Fruit fly (Drosophila melanogaster) whole organism, embryonic: ENCODE data around the gene CG14881.

Source experiments
- Asciz ChIP-seq: fragments of 200-800 bp; sonication (Bioruptor generic); optimal IDR thresholded peaks from 2 replicates; lab custom pipeline; 2017; ENCODE audit warnings: missing biosample characterization, mild to moderate bottlenecking, missing genetic modification characterization, missing genetic modification reagents
- Bdp1 ChIP-seq: fragments of 200-800 bp; sonication (Bioruptor generic); optimal IDR thresholded peaks from 3 replicates; lab custom pipeline; 2016; ENCODE audit warnings: missing biosample characterization, missing genetic modification characterization
- C15 ChIP-seq: fragments of 200-800 bp; sonication (Bioruptor generic); IDR thresholded peaks from 3 replicates; pipeline ENCODE4 v1.3.6; 2022; ENCODE audit warnings: missing biosample characterization, missing genetic modification characterization
- CG10321 ChIP-seq: fragments of 200-800 bp; sonication (Bioruptor generic); IDR thresholded peaks from 2 replicates; pipeline ENCODE4 v1.3.6; 2022; ENCODE audit warnings: missing biosample characterization, missing genetic modification characterization
- CG11093 ChIP-seq: fragments of 200-800 bp; sonication (Bioruptor generic); IDR thresholded peaks from 3 replicates; pipeline ENCODE4 v1.3.6; 2022; ENCODE audit warnings: missing biosample characterization, missing genetic modification characterization
- CG12155 ChIP-seq: fragments of 200-800 bp; sonication (Bioruptor generic); optimal IDR thresholded peaks from 3 replicates; lab custom pipeline; 2016; ENCODE audit warnings: missing biosample characterization, missing genetic modification characterization
- CG1233 ChIP-seq: fragments of 200-800 bp; sonication (Bioruptor generic); optimal IDR thresholded peaks from 4 replicates; lab custom pipeline; 2018; ENCODE audit warnings: missing biosample characterization, mild to moderate bottlenecking, missing genetic modification characterization
- CG12659 ChIP-seq: fragments of 200-800 bp; sonication (Bioruptor generic); optimal IDR thresholded peaks from 3 replicates; lab custom pipeline; 2017; ENCODE audit warnings: mild to moderate bottlenecking, missing biosample characterization, missing genetic modification reagents, missing genetic modification characterization
- CG13624 ChIP-seq: fragments of 200-800 bp; sonication (Bioruptor generic); optimal IDR thresholded peaks from 2 replicates; lab custom pipeline; 2016; ENCODE audit warnings: missing biosample characterization, missing genetic modification characterization
- CG14014 ChIP-seq: fragments of 200-800 bp; sonication (Bioruptor generic); IDR thresholded peaks from 2 replicates; pipeline ENCODE4 v1.3.6; 2022; ENCODE audit warnings: missing biosample characterization, missing genetic modification characterization
- CG14667 ChIP-seq: fragments of 200-800 bp; sonication (Bioruptor generic); IDR thresholded peaks from 2 replicates; pipeline ENCODE4 v1.3.6; 2022; ENCODE audit warnings: missing biosample characterization, missing genetic modification characterization
- CG15269 ChIP-seq: fragments of 200-800 bp; sonication (Bioruptor generic); optimal IDR thresholded peaks from 2 replicates; lab custom pipeline; 2018; ENCODE audit warnings: missing biosample characterization, mild to moderate bottlenecking, missing genetic modification characterization, moderate library complexity
- CG18619 ChIP-seq: fragments of 200-800 bp; sonication (Bioruptor generic); optimal IDR thresholded peaks from 3 replicates; lab custom pipeline; 2017; ENCODE audit warnings: missing biosample characterization, mild to moderate bottlenecking, missing genetic modification characterization
- CG2120 ChIP-seq: fragments of 200-800 bp; sonication (Bioruptor generic); optimal IDR thresholded peaks from 3 replicates; lab custom pipeline; 2016; ENCODE audit warnings: missing biosample characterization, missing genetic modification characterization
- CG2129 ChIP-seq: fragments of 200-800 bp; sonication (Bioruptor generic); IDR thresholded peaks from 2 replicates; pipeline ENCODE4 v1.3.6; 2022; ENCODE audit warnings: missing biosample characterization, missing genetic modification characterization; ENCODE audit not compliant: partially characterized antibody
- CG31388 ChIP-seq: fragments of 200-800 bp; sonication (Bioruptor generic); optimal IDR thresholded peaks from 2 replicates; lab custom pipeline; 2016; ENCODE audit warnings: missing biosample characterization, missing genetic modification characterization
- CG3281 ChIP-seq: fragments of 200-800 bp; sonication (Bioruptor generic); optimal IDR thresholded peaks from 3 replicates; lab custom pipeline; 2017; ENCODE audit warnings: missing biosample characterization, mild to moderate bottlenecking, missing genetic modification characterization
- CG3995 ChIP-seq: fragments of 200-800 bp; sonication (Bioruptor generic); optimal IDR thresholded peaks from 3 replicates; lab custom pipeline; 2016; ENCODE audit warnings: missing biosample characterization, missing genetic modification characterization
- CG4854 ChIP-seq: fragments of 200-800 bp; sonication (Bioruptor generic); optimal IDR thresholded peaks from 2 replicates; lab custom pipeline; 2016; ENCODE audit warnings: missing biosample characterization, missing genetic modification characterization, inconsistent platforms
- CG8388 ChIP-seq: fragments of 200-800 bp; sonication (Bioruptor generic); optimal IDR thresholded peaks from 2 replicates; lab custom pipeline; 2019; ENCODE audit warnings: missing biosample characterization, mild to moderate bottlenecking, missing genetic modification characterization, moderate library complexity
- D19B ChIP-seq: fragments of 200-800 bp; sonication (Bioruptor generic); optimal IDR thresholded peaks from 2 replicates; lab custom pipeline; 2017; ENCODE audit warnings: missing biosample characterization, mild to moderate bottlenecking, missing genetic modification characterization
- Dbx ChIP-seq: fragments of 200-800 bp; sonication (Bioruptor generic); IDR thresholded peaks from 3 replicates; pipeline ENCODE4 v1.3.6; 2022; ENCODE audit warnings: missing biosample characterization, missing genetic modification characterization
- Dll ChIP-seq: fragments of 200-800 bp; sonication (Bioruptor generic); IDR thresholded peaks from 4 replicates; pipeline ENCODE4 v1.3.6; 2022; ENCODE audit warnings: missing biosample characterization, missing genetic modification characterization; ENCODE audit not compliant: partially characterized antibody
- Dp ChIP-seq: fragments of 200-800 bp; sonication (Bioruptor generic); optimal IDR thresholded peaks from 2 replicates; lab custom pipeline; 2018; ENCODE audit warnings: missing biosample characterization, mild to moderate bottlenecking, missing genetic modification characterization, moderate library complexity
- HmgD ChIP-seq: fragments of 200-800 bp; sonication (Bioruptor generic); optimal IDR thresholded peaks from 3 replicates; lab custom pipeline; 2016; ENCODE audit warnings: missing biosample characterization, missing genetic modification characterization
- Opbp ChIP-seq: fragments of 200-800 bp; sonication (Bioruptor generic); IDR thresholded peaks from 3 replicates; pipeline ENCODE4 v1.3.6; 2022; ENCODE audit warnings: missing biosample characterization, missing genetic modification characterization; ENCODE audit not compliant: partially characterized antibody
- Sry-δ ChIP-seq: fragments of 200-800 bp; sonication (Bioruptor generic); optimal IDR thresholded peaks from 2 replicates; lab custom pipeline; 2016; ENCODE audit warnings: missing biosample characterization, missing genetic modification characterization
- Vsx1 ChIP-seq: fragments of 200-800 bp; sonication (Bioruptor generic); optimal IDR thresholded peaks from 2 replicates; lab custom pipeline; 2017; ENCODE audit warnings: missing biosample characterization, mild to moderate bottlenecking, missing genetic modification characterization, missing genetic modification reagents
- Xbp1 ChIP-seq: fragments of 200-800 bp; sonication (Bioruptor generic); optimal IDR thresholded peaks from 3 replicates; lab custom pipeline; 2016; ENCODE audit warnings: missing biosample characterization, mild to moderate bottlenecking, missing genetic modification characterization
- aop ChIP-seq: fragments of 200-800 bp; sonication (Bioruptor generic); IDR thresholded peaks from 2 replicates; pipeline ENCODE4 v1.3.6; 2022; ENCODE audit warnings: missing biosample characterization, missing genetic modification characterization
- chif ChIP-seq, 2 experiments: fragments of 200-800 bp; sonication (Bioruptor generic); optimal IDR thresholded peaks; 3 replicates each; lab custom pipeline; 2016; ENCODE audit warnings: missing biosample characterization in 2 of 2, missing genetic modification characterization in 2 of 2
- ci ChIP-seq: fragments of 200-800 bp; sonication (Bioruptor generic); IDR thresholded peaks from 3 replicates; pipeline ENCODE4 v1.3.6; 2022; ENCODE audit warnings: missing biosample characterization, missing genetic modification characterization
- crp ChIP-seq, 2 experiments: fragments of 200-800 bp; sonication (Bioruptor generic); optimal IDR thresholded peaks; 2 replicates in 1 of 2; 3 replicates in 1 of 2; lab custom pipeline; 2017; ENCODE audit warnings: missing biosample characterization in 2 of 2, missing genetic modification characterization in 2 of 2, mild to moderate bottlenecking in 1 of 2, moderate library complexity in 1 of 2
- dimm ChIP-seq: fragments of 200-800 bp; sonication (Bioruptor generic); IDR thresholded peaks from 2 replicates; pipeline ENCODE4 v1.3.6; 2022; ENCODE audit warnings: missing biosample characterization, missing genetic modification characterization
- en ChIP-seq: fragments of 200-800 bp; sonication (Bioruptor generic); optimal IDR thresholded peaks from 2 replicates; lab custom pipeline; 2016; ENCODE audit warnings: missing biosample characterization, missing genetic modification characterization
- exex ChIP-seq: fragments of 200-800 bp; sonication (Bioruptor generic); optimal IDR thresholded peaks from 4 replicates; lab custom pipeline; 2018; ENCODE audit warnings: missing biosample characterization, mild to moderate bottlenecking, missing genetic modification characterization, moderate library complexity
- eyg ChIP-seq: fragments of 200-800 bp; sonication (Bioruptor generic); optimal IDR thresholded peaks from 3 replicates; lab custom pipeline; 2016; ENCODE audit warnings: missing biosample characterization, missing genetic modification characterization
- fd3F ChIP-seq: fragments of 200-800 bp; sonication (Bioruptor generic); optimal IDR thresholded peaks from 2 replicates; lab custom pipeline; 2018; ENCODE audit warnings: missing biosample characterization, mild to moderate bottlenecking, missing genetic modification characterization, moderate library complexity
- fd96Cb ChIP-seq: fragments of 200-800 bp; sonication (Bioruptor generic); optimal IDR thresholded peaks from 2 replicates; lab custom pipeline; 2018; ENCODE audit warnings: missing biosample characterization, mild to moderate bottlenecking, missing genetic modification characterization, moderate library complexity
- kni ChIP-seq: fragments of 200-800 bp; sonication (Bioruptor generic); optimal IDR thresholded peaks from 3 replicates; lab custom pipeline; 2017; ENCODE audit warnings: mild to moderate bottlenecking, missing biosample characterization, missing genetic modification reagents, missing genetic modification characterization
- lbe ChIP-seq: fragments of 200-800 bp; sonication (Bioruptor generic); optimal IDR thresholded peaks from 2 replicates; lab custom pipeline; 2016; ENCODE audit warnings: missing biosample characterization, mild to moderate bottlenecking, missing genetic modification characterization
- lmd ChIP-seq: fragments of 200-800 bp; sonication (Bioruptor generic); IDR thresholded peaks from 2 replicates; pipeline ENCODE4 v1.3.6; 2022; ENCODE audit warnings: missing biosample characterization, missing genetic modification characterization
- pb ChIP-seq: fragments of 200-800 bp; sonication (Bioruptor generic); optimal IDR thresholded peaks from 3 replicates; lab custom pipeline; 2016; ENCODE audit warnings: missing biosample characterization, missing genetic modification characterization
- pfk ChIP-seq: fragments of 200-800 bp; sonication (Bioruptor generic); optimal IDR thresholded peaks from 2 replicates; lab custom pipeline; 2018; ENCODE audit warnings: missing biosample characterization, mild to moderate bottlenecking, missing genetic modification characterization, moderate library complexity
- sob ChIP-seq: fragments of 200-800 bp; sonication (Bioruptor generic); IDR thresholded peaks from 2 replicates; pipeline ENCODE4 v1.3.6; 2022; ENCODE audit warnings: missing biosample characterization, missing genetic modification characterization
- ssp ChIP-seq: fragments of 200-800 bp; sonication (Bioruptor generic); IDR thresholded peaks from 2 replicates; pipeline ENCODE4 v1.3.6; 2022; ENCODE audit warnings: missing biosample characterization, missing genetic modification characterization
- tin ChIP-seq: fragments of 200-800 bp; sonication (Bioruptor generic); optimal IDR thresholded peaks from 3 replicates; lab custom pipeline; 2016; ENCODE audit warnings: missing biosample characterization, missing genetic modification characterization
- unpg ChIP-seq: fragments of 200-800 bp; sonication (Bioruptor generic); optimal IDR thresholded peaks from 3 replicates; lab custom pipeline; 2018; ENCODE audit warnings: missing biosample characterization, mild to moderate bottlenecking, missing genetic modification characterization, moderate library complexity

The CG14881 gene

DNA sequence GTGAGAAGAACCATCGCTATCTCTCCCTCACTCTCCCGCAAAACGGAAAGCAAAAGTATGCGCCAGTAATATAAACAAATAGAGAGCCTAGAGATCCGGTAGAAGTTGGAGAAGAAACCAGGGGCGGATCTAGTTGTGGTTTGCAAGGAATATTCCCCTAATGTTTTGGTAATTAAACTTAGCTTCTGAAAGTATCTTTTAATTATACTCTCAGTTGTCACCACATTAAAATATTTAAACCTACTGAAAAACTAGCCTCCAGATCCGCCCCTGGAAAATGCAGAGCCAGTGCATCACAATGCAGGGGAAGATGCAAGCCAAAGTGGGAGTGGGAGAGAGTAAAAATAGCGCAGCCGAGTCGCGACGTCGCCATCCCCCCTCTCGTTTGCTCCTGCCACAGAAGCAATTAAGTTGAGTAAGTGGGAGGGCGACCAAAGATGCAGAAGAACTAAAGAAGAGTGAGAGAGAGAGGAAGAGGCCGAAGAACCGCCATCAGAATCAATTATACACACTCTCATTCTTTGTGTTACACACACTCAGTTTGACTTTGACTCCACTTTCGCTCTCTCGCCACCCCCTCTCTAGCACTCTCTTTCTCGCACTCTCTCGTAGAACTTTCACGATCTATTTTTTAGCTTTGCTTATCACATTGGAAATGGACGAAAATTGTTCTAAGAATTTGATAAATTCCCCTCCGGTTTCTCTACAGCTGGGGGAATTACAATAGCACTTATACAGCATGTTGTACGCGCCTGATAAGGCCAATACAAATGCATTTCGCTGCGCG, 14.7 kb downstream of the CG14881 start (continued):
- TF ChIP-seq CG2120 (GFP tag; lab: Kevin White, UChicago) (peak; percentile 69), ssp (GFP tag; lab: Robert Waterston, UW) (peak; percentile 86), CG3281 (GFP tag; lab: Kevin White, UChicago) (peak; percentile 67), Opbp (GFP tag; lab: Robert Waterston, UW) (peak; percentile 92), en (GFP tag; lab: Kevin White, UChicago) (peak; percentile 80), CG3995 (peak; percentile 23), kni (GFP tag; lab: Kevin White, UChicago) (peak; percentile 93), Xbp1 (GFP tag; lab: Kevin White, UChicago) (peak; percentile 93), CG12155 (GFP tag; lab: Kevin White, UChicago) (peak; percentile 83), CG13624 (GFP tag; lab: Kevin White, UChicago) (peak; percentile 93), crp (GFP tag; optimal IDR thresholded peaks at IDR 0.05; lab: Kevin White, UChicago) (peak in 1 of 2 experiments; percentile 38), fd96Cb (tag; lab: Kevin White, UChicago) (peak; percentile 98), ci (GFP tag; lab: Robert Waterston, UW) (peak; percentile 98), Sry-δ (GFP tag; lab: Kevin White, UChicago) (peak; percentile 71), C15 (GFP tag; lab: Robert Waterston, UW) (peak; percentile 83; the same call in 1 of the 3 replicates), Dll (GFP tag; lab: Robert Waterston, UW) (0 out of 4 replicates have a peak, but pooled peaks have one; percentile 24), Asciz (GFP tag; lab: Kevin White, UChicago) (peak; percentile 94), lbe (GFP tag; lab: Kevin White, UChicago) (no peak), D19B (GFP tag; lab: Kevin White, UChicago) (peak; percentile 61), pfk (GFP tag; lab: Kevin White, UChicago) (no peak), unpg (GFP tag; lab: Kevin White, UChicago) (peak; percentile 97), CG31388 (GFP tag; lab: Kevin White, UChicago) (peak; percentile 87), CG11093 (peak; percentile 94), CG8388 (GFP tag; lab: Kevin White, UChicago) (peak; percentile 91), CG4854 (GFP tag; lab: Kevin White, UChicago) (peak; percentile 78), lmd (peak; percentile 96), tin (GFP tag; lab: Kevin White, UChicago) (peak; percentile 96), CG12659 (GFP tag; lab: Kevin White, UChicago) (peak; percentile 88), CG10321 (peak; percentile 34; the same call in 1 of the 2 replicates), Dbx (GFP tag; lab: Robert Waterston, UW) (peak; percentile 64; the same call in 2 of the 3 replicates), pb (peak; percentile 86), exex (tag; lab: Kevin White, UChicago) (peak; percentile 13), aop (GFP tag; lab: Robert Waterston, UW) (peak; percentile 95), Vsx1 (GFP tag; lab: Kevin White, UChicago) (peak; percentile 26), CG2129 (no peak), CG18619 (GFP tag; lab: Kevin White, UChicago) (peak; percentile 89), dimm (GFP tag; lab: Robert Waterston, UW) (peak; percentile 86), CG1233 (GFP tag; lab: Kevin White, UChicago) (peak; percentile 90), Dp (GFP tag; lab: Kevin White, UChicago) (no peak), CG14667 (GFP tag; lab: Robert Waterston, UW) (peak; percentile 95), sob (GFP tag; lab: Robert Waterston, UW) (peak; percentile 91), chif (GFP tag; optimal IDR thresholded peaks at IDR 0.05; lab: Kevin White, UChicago) (peak; percentile 93 to 96), fd3F (GFP tag; lab: Kevin White, UChicago) (peak; percentile 73), HmgD (peak; percentile 82), eyg (GFP tag; lab: Kevin White, UChicago) (peak; percentile 82), CG15269 (tag; lab: Kevin White, UChicago) (peak; percentile 89), Bdp1 (GFP tag; lab: Kevin White, UChicago) (peak; percentile 73), CG14014 (GFP tag; lab: Robert Waterston, UW) (peak; percentile 89)
